Fruit fly (Drosophila melanogaster) whole organism: ENCODE data around the gene CG7766.

Experiments used
- CG8478 ChIP-seq: fragments of >200 bp; optimal IDR thresholded peaks from 2 replicates; lab custom pipeline; 2018; ENCODE audit warnings: inconsistent platforms
- Dll ChIP-seq: fragments of >200 bp; optimal IDR thresholded peaks from 2 replicates; lab custom pipeline; 2017
- psq ChIP-seq: fragments of >200 bp; optimal IDR thresholded peaks from 2 replicates; lab custom pipeline; 2017

dm6 chrX:9127264-9128011, 23.9 kb upstream of the CG7766 start:
- TF ChIP-seq psq (no peak), CG8478 (lab: Kevin White, UChicago) (no peak), Dll (lab: Kevin White, UChicago) (no peak)
